Fruit fly (Drosophila melanogaster): ENCODE data around the gene Had1.

Gene Had1

dm6 chrX:16275854-16276338 lies 32.6 kb downstream of the Had1 start, which contains the start of the genes kat80 and Prosalpha4 (continued):
- TF ChIP-seq da (GFP tag; optimal IDR thresholded peaks at IDR 0.05) (no peak), Hr3 (GFP tag; optimal IDR thresholded peaks at IDR 0.05) (peak; percentile 86), her (GFP tag; optimal IDR thresholded peaks at IDR 0.05) (no peak), CG30403 (GFP tag; optimal IDR thresholded peaks at IDR 0.05) (peak; percentile 10), CG3995 (GFP tag; optimal IDR thresholded peaks at IDR 0.05) (peak; percentile 96), lab (GFP tag; optimal IDR thresholded peaks at IDR 0.05) (peak; percentile 51), fd3F (GFP tag; optimal IDR thresholded peaks at IDR 0.05) (no peak), ro (GFP tag; IDR thresholded peaks at IDR 0.05) (no peak), CG8089 (GFP tag; optimal IDR thresholded peaks at IDR 0.05) (no peak), cwo (GFP tag; optimal IDR thresholded peaks at IDR 0.05) (no peak), lilli (GFP tag; optimal IDR thresholded peaks at IDR 0.05) (peak; percentile 21), Ssrp (tag; optimal IDR thresholded peaks at IDR 0.05) (peak; percentile 20), crol (GFP tag; IDR thresholded peaks at IDR 0.05) (no peak), E2f1 (GFP tag; IDR thresholded peaks at IDR 0.05) (no peak), sens (GFP tag) (no peak), tgo (GFP tag; IDR thresholded peaks at IDR 0.05) (no peak), CG4730 (GFP tag; IDR thresholded peaks at IDR 0.05) (no peak), CG9609 (GFP tag; optimal IDR thresholded peaks at IDR 0.05) (no peak), Spps (tag; optimal IDR thresholded peaks at IDR 0.05) (no peak), CG17361 (GFP tag; IDR thresholded peaks at IDR 0.05) (peak; percentile 56; the same call in 1 of the 3 replicates), NfI (GFP tag; optimal IDR thresholded peaks at IDR 0.05) (peak; percentile 43), Dip3 (GFP tag; optimal IDR thresholded peaks at IDR 0.05) (no peak), unc-4 (GFP tag; IDR thresholded peaks at IDR 0.05; ENCODE audit: partially characterized antibody) (peak; percentile 69), CG1024 (GFP tag; IDR thresholded peaks at IDR 0.05) (no peak), CkIIα-i1 (GFP tag; IDR thresholded peaks at IDR 0.05) (no peak), D (optimal IDR thresholded peaks at IDR 0.05) (no peak), D (GFP tag; optimal IDR thresholded peaks at IDR 0.05) (no peak), NK7.1 (GFP tag; optimal IDR thresholded peaks at IDR 0.05) (no peak), CG2889 (GFP tag; IDR thresholded peaks at IDR 0.05) (no peak), hbn (GFP tag; IDR thresholded peaks at IDR 0.05; ENCODE audit: partially characterized antibody) (peak; percentile 48), CG1792 (GFP tag; optimal IDR thresholded peaks at IDR 0.05) (no peak), CG32767 (GFP tag; IDR thresholded peaks at IDR 0.05) (no peak), CG10147 (GFP tag; optimal IDR thresholded peaks at IDR 0.05) (peak; percentile 35), klu (GFP tag; IDR thresholded peaks at IDR 0.05) (no peak), fd96Cb (tag; optimal IDR thresholded peaks at IDR 0.05) (peak; percentile 20), gcm2 (GFP tag; optimal IDR thresholded peaks at IDR 0.05) (no peak), CG32532 (GFP tag; IDR thresholded peaks at IDR 0.05) (peak; percentile 58; the same call in 1 of the 2 replicates), Trl (optimal IDR thresholded peaks at IDR 0.05) (no peak), Trl (GFP tag; optimal IDR thresholded peaks at IDR 0.05) (no peak), ranshi (GFP tag; IDR thresholded peaks at IDR 0.05) (peak; percentile 27; the same call in 1 of the 2 replicates), dmrt99B (tag; optimal IDR thresholded peaks at IDR 0.05) (peak; percentile 32), CG10431 (GFP tag; optimal IDR thresholded peaks at IDR 0.05) (no peak), mld (GFP tag; IDR thresholded peaks at IDR 0.05; ENCODE audit: partially characterized antibody) (no peak), CG3281 (GFP tag; optimal IDR thresholded peaks at IDR 0.05) (peak; percentile 62), croc (GFP tag; conservative IDR thresholded peaks at IDR 0.05) (no peak), pb (GFP tag; optimal IDR thresholded peaks at IDR 0.05) (no peak), CG2875 (GFP tag; optimal IDR thresholded peaks at IDR 0.05) (no peak), h (optimal IDR thresholded peaks at IDR 0.05) (no peak), CG4328 (GFP tag; optimal IDR thresholded peaks at IDR 0.05) (peak; percentile 11), usp (GFP tag; optimal IDR thresholded peaks at IDR 0.05) (no peak), Atf-2 (GFP tag; optimal IDR thresholded peaks at IDR 0.05) (no peak), Chrac-16 (GFP tag; optimal IDR thresholded peaks at IDR 0.05) (no peak), Lpt (GFP tag; optimal IDR thresholded peaks at IDR 0.05) (no peak)

Measured in whole organism, embryonic.